Worm (Caenorhabditis elegans) whole organism, early embryonic: ENCODE results near the gene ZC196.8.

Experiments used
- B0310.2 ChIP-seq: sonication (generic microtip); optimal IDR thresholded peaks from 2 replicates; lab custom pipeline; 2016; ENCODE audit warnings: mild to moderate bottlenecking, missing genetic modification characterization, missing compliant biosample characterization
- F13C5.2 ChIP-seq: sonication (generic microtip); optimal IDR thresholded peaks from 2 replicates; lab custom pipeline; 2017; ENCODE audit warnings: mild to moderate bottlenecking, missing genetic modification characterization, inconsistent platforms, missing compliant biosample characterization
- aly-1 ChIP-seq: sonication (generic microtip); optimal IDR thresholded peaks from 2 replicates; lab custom pipeline; 2016; ENCODE audit warnings: missing genetic modification characterization, missing compliant biosample characterization
- ama-1 ChIP-seq: fragments of 150-350 bp; optimal IDR thresholded peaks from 2 replicates; lab custom pipeline; 2014
- ceh-13 ChIP-seq: fragments of 200-800 bp; sonication (Bioruptor generic); optimal IDR thresholded peaks from 2 replicates; lab custom pipeline; 2018; ENCODE audit warnings: mild to moderate bottlenecking, missing genetic modification characterization, missing compliant biosample characterization
- ceh-36 ChIP-seq: sonication (generic microtip); optimal IDR thresholded peaks from 2 replicates; lab custom pipeline; 2016; ENCODE audit warnings: missing genetic modification characterization, inconsistent platforms, missing compliant biosample characterization
- ets-7 ChIP-seq: sonication (generic microtip); optimal IDR thresholded peaks from 2 replicates; lab custom pipeline; 2016; ENCODE audit warnings: missing genotype, missing genetic modification characterization, missing compliant biosample characterization
- flt-1 ChIP-seq: fragments of 200-800 bp; sonication (Bioruptor generic); IDR thresholded peaks from 2 replicates; pipeline ENCODE4 v1.3.6; 2022; ENCODE audit warnings: missing genetic modification characterization, missing compliant biosample characterization
- hmbx-1 ChIP-seq: sonication (generic microtip); optimal IDR thresholded peaks from 2 replicates; lab custom pipeline; 2016; ENCODE audit warnings: mild to moderate bottlenecking, missing genetic modification characterization, missing compliant biosample characterization
- hmg-4 ChIP-seq: fragments of 200-800 bp; sonication (Bioruptor generic); optimal IDR thresholded peaks from 2 replicates; lab custom pipeline; 2018; ENCODE audit warnings: mild to moderate bottlenecking, missing genetic modification characterization, missing compliant biosample characterization
- hnd-1 ChIP-seq: sonication (generic microtip); optimal IDR thresholded peaks from 2 replicates; lab custom pipeline; 2016; ENCODE audit warnings: missing genetic modification characterization, missing compliant biosample characterization
- pes-1 ChIP-seq: fragments of 200-800 bp; sonication (Bioruptor generic); IDR thresholded peaks from 2 replicates; pipeline ENCODE4 v1.3.6; 2022; ENCODE audit warnings: missing genetic modification reagents, missing genetic modification characterization, missing compliant biosample characterization
- scrt-1 ChIP-seq: fragments of 200-800 bp; sonication (Bioruptor generic); IDR thresholded peaks from 2 replicates; pipeline ENCODE4 v1.3.6; 2022; ENCODE audit warnings: missing genetic modification characterization, missing compliant biosample characterization
- sea-1 ChIP-seq: fragments of 200-800 bp; sonication (Bioruptor generic); conservative IDR thresholded peaks from 2 replicates; pipeline ENCODE4 v1.3.6; 2022; ENCODE audit warnings: missing genetic modification characterization, missing compliant biosample characterization
- tbx-11 ChIP-seq: fragments of 200-800 bp; sonication (Bioruptor generic); IDR thresholded peaks from 2 replicates; pipeline ENCODE4 v1.3.6; 2022; ENCODE audit warnings: missing genetic modification characterization, missing compliant biosample characterization
- tbx-37 ChIP-seq: fragments of 200-800 bp; sonication (Bioruptor generic); conservative IDR thresholded peaks from 2 replicates; pipeline ENCODE4 v1.3.6; 2022; ENCODE audit warnings: missing genetic modification reagents, missing genetic modification characterization, missing compliant biosample characterization
- tra-4 ChIP-seq: sonication (generic microtip); optimal IDR thresholded peaks from 2 replicates; lab custom pipeline; 2017; ENCODE audit warnings: missing genetic modification characterization, missing compliant biosample characterization

The ZC196.8 gene

DNA sequence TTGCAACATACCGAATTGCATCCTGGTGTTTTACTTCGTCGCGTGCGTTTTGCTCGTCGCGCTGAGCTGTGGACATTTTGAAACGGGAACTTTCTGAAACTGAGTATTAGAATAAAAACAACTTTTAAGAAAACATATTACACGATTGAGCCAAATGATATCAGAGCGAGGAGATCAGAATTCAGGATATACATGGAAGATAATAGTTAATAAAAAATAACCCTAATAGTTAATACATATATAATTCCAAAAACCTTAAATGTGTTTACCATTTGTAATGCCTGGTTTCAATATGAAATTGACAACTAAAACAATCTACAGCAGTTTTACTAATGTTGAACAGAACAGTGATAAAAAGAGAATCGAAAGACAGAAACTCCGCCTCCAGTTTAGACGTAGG lies 40.8 kb upstream of the ZC196.8 start, which contains the start of gene B0507.8:
TSS of gene B0507.8 (minus strand) at position 101 of the 400 bp plus-strand sequence.
- TF ChIP-seq B0310.2 (tag; lab: Kevin White, UChicago): no peak
- TF ChIP-seq hmbx-1 (tag; lab: Kevin White, UChicago): no peak
- TF ChIP-seq hmg-4 (GFP tag; lab: Kevin White, UChicago): no peak
- TF ChIP-seq ets-7 (tag; lab: Kevin White, UChicago): no peak
- no peak for TF ChIP-seq ceh-13 (GFP tag; lab: Kevin White, UChicago)
- TF ChIP-seq ama-1 (lab: Kevin White, UChicago): no peak
- TF ChIP-seq flt-1 (GFP tag; lab: Robert Waterston, UW): no peak
- TF ChIP-seq ceh-36 (tag; lab: Kevin White, UChicago): no peak
- no peak for TF ChIP-seq tra-4 (tag; lab: Kevin White, UChicago)
- no peak for TF ChIP-seq scrt-1
- no peak for TF ChIP-seq F13C5.2 (tag; lab: Kevin White, UChicago)
- TF ChIP-seq tbx-11 (GFP tag; lab: Robert Waterston, UW): no peak

DNA sequence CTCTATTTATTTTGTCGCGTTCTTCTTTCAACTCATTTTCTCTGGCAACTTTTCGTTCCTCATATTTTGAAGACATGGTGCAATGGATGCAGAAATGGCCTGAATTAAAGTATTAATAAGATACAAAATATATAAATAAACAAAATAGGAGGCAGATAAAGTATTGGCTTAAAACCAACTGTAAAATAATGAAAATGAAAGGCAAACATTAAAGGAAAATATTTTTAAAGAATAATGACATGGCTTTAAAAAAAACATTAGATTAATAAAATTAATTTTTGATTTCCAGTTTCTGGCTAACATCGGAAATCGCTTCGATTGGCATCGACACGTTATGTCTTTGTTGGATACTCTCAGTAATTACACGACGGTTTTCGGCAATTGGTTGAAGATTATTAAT lies 38.4 kb upstream of the ZC196.8 start, which contains the start of gene ddn-1:
TSS of gene ddn-1 (minus strand) at position 101 of the 400 bp plus-strand sequence.
- no peak for TF ChIP-seq hmbx-1 (tag; lab: Kevin White, UChicago)
- no peak for TF ChIP-seq B0310.2 (tag; lab: Kevin White, UChicago)
- no peak for TF ChIP-seq F13C5.2 (tag; lab: Kevin White, UChicago)
- TF ChIP-seq tbx-11 (GFP tag; lab: Robert Waterston, UW): no peak
- no peak for TF ChIP-seq pes-1 (GFP tag; lab: Robert Waterston, UW)
- TF ChIP-seq tbx-37 (GFP tag; lab: Robert Waterston, UW): no peak
- no peak for TF ChIP-seq hmg-4 (GFP tag; lab: Kevin White, UChicago)
- TF ChIP-seq ceh-36 (tag; lab: Kevin White, UChicago): no peak
- no peak for TF ChIP-seq aly-1 (tag; lab: Kevin White, UChicago)
- no peak for TF ChIP-seq scrt-1
- no peak for TF ChIP-seq ceh-13 (GFP tag; lab: Kevin White, UChicago)
- no peak for TF ChIP-seq tra-4 (tag; lab: Kevin White, UChicago)
- no peak for TF ChIP-seq sea-1 (GFP tag; lab: Robert Waterston, UW)
- no peak for TF ChIP-seq hnd-1 (tag; lab: Kevin White, UChicago)
- no peak for TF ChIP-seq ets-7 (tag; lab: Kevin White, UChicago)
- no peak for TF ChIP-seq flt-1 (GFP tag; lab: Robert Waterston, UW)
- TF ChIP-seq ama-1 (lab: Kevin White, UChicago): no peak

DNA sequence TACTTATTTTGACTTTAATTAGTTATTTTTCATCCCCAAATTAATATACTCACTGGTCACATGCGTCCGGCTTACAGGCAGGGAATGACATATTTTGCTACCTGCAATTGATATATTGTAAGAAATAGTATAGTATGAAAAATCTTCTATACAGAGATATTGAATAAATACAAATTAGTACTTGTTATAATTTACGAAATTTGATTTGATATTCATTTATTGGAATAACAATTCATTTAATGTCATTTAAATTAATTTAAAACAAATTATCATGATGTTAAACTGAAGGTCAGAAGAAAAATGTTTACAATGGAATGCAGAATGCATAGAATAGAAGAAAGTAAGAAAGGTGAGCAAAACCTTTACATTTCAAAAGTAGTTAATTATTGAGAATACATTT lies 36.6 kb upstream of the ZC196.8 start, which contains the start of gene B0507.7:
TSS of gene B0507.7 (minus strand) at position 101 of the 400 bp plus-strand sequence.
- TF ChIP-seq scrt-1: no peak

DNA sequence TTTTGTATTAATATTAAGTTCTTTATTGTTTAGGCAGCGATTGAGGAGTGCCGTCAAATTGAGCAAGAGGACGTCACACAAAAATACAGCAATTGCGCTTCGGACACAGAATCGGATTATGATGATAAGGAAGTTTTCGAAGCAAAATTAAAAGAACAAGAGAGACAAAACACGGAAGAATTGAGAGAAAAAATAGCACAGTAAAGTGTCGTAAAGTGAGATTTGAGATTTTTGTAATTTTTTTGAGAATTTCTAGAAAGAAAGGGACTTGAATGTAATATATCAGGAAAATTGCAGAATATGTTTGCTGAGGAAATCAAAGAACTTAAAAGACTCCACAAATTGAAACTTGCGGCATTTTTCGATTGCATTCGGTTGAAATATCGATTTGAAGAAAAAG lies 32.6 kb upstream of the ZC196.8 start, which contains the start of gene B0507.4:
TSS of gene B0507.4 (plus strand) at position 301 of the 400 bp plus-strand sequence.
- TF ChIP-seq sea-1 (GFP tag; lab: Robert Waterston, UW): no peak
- TF ChIP-seq B0310.2 (tag; lab: Kevin White, UChicago): no peak
- no peak for TF ChIP-seq pes-1 (GFP tag; lab: Robert Waterston, UW)
- no peak for TF ChIP-seq tbx-11 (GFP tag; lab: Robert Waterston, UW)
- TF ChIP-seq F13C5.2 (tag; lab: Kevin White, UChicago): no peak
- no peak for TF ChIP-seq ama-1 (lab: Kevin White, UChicago)

DNA sequence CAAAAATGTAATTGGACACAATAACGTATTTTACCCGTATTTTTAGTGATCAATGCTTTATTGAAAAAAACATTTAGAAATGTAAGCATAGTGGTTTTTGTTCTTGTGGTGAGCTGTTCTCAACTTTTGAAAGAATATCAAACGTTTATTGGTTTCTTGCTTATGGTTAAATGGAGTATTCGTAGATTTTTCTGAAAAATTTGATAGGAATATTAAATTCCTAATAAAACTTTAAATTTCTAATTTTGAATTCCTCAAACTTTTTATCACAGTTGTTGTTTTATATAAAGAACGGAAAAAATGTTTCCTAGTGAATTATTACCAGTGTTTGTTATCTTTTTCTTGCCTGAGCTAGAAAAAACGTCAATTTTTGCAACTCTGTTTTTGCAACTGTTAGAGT lies 31.3 kb upstream of the ZC196.8 start, which contains the start of gene B0507.5:
TSS of gene B0507.5 (plus strand) at position 301 of the 400 bp plus-strand sequence.
- TF ChIP-seq tbx-11 (GFP tag; lab: Robert Waterston, UW): no peak
- no peak for TF ChIP-seq ceh-13 (GFP tag; lab: Kevin White, UChicago)
- TF ChIP-seq tbx-37 (GFP tag; lab: Robert Waterston, UW): no peak
- TF ChIP-seq hmbx-1 (tag; lab: Kevin White, UChicago): no peak
- TF ChIP-seq tra-4 (tag; lab: Kevin White, UChicago): no peak
- no peak for TF ChIP-seq F13C5.2 (tag; lab: Kevin White, UChicago)

DNA sequence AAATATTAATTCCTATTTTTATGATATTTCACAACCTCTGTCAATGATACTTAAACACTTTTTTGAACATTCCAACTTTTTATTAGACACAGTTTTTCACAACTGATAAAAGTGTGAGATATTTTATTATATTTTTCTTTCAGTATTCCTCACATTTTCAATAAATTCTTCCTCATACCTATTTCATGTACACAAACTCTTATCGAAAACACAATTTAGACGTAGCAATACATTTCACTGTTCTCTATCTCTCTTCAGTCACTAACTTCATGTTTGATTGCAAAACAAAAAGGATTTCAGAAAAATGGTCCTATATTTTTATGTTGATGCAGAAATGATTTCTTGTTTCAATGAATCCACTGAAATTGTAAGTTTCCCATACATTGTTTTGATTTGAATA lies 23.8 kb upstream of the ZC196.8 start, which contains the start of gene B0507.6:
TSS of gene B0507.6 (plus strand) at position 301 of the 400 bp plus-strand sequence.
- no peak for TF ChIP-seq B0310.2 (tag; lab: Kevin White, UChicago)
- TF ChIP-seq ets-7 (tag; lab: Kevin White, UChicago): no peak
- TF ChIP-seq tbx-11 (GFP tag; lab: Robert Waterston, UW): no peak
- TF ChIP-seq ceh-13 (GFP tag; lab: Kevin White, UChicago): no peak
- TF ChIP-seq sea-1 (GFP tag; lab: Robert Waterston, UW): no peak
- TF ChIP-seq ama-1 (lab: Kevin White, UChicago): no peak
- TF ChIP-seq pes-1 (GFP tag; lab: Robert Waterston, UW): no peak
- no peak for TF ChIP-seq tbx-37 (GFP tag; lab: Robert Waterston, UW)
- TF ChIP-seq hmbx-1 (tag; lab: Kevin White, UChicago): no peak
- no peak for TF ChIP-seq flt-1 (GFP tag; lab: Robert Waterston, UW)
- no peak for TF ChIP-seq hnd-1 (tag; lab: Kevin White, UChicago)
- TF ChIP-seq ceh-36 (tag; lab: Kevin White, UChicago): no peak
- TF ChIP-seq tra-4 (tag; lab: Kevin White, UChicago): no peak

DNA sequence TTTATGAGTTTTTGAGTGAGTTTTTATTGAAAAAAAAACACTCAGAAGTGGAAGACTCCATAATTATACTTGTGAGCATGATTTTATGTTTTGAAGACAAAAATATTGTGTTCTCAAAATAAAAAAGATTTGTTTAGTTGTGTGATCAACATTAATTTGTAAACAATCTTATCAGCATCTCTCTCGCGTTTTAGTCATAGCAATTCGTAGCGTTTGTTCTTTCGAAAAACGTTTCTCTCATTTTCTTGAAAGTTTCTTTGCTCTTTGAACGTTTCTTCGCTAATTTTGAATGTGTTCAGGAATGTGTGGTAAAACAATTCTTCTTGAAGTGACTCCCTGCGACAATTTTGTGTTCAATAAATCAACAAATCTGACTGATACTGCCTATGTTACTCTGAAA lies 17.1 kb upstream of the ZC196.8 start, which contains the start of gene ZC196.2:
TSS of gene ZC196.2 (plus strand) at position 301 of the 400 bp plus-strand sequence.
- TF ChIP-seq tbx-37 (GFP tag; lab: Robert Waterston, UW) (no peak), hmbx-1 (tag; lab: Kevin White, UChicago) (no peak), ets-7 (tag; lab: Kevin White, UChicago) (no peak), hnd-1 (tag; lab: Kevin White, UChicago) (no peak), hmg-4 (GFP tag; lab: Kevin White, UChicago) (no peak), tbx-11 (GFP tag; lab: Robert Waterston, UW) (no peak), pes-1 (GFP tag; lab: Robert Waterston, UW) (no peak), B0310.2 (tag; lab: Kevin White, UChicago) (no peak), F13C5.2 (tag; lab: Kevin White, UChicago) (no peak)
